Fruit fly (Drosophila melanogaster): ENCODE results near the gene wake.

The wake gene

dm6 chr3R:22625514-22626333 lies 13.9 kb upstream of the wake start (continued):
- TF ChIP-seq gcm2 (GFP tag; optimal IDR thresholded peaks at IDR 0.05) = no peak
- TF ChIP-seq Doc3 (GFP tag; IDR thresholded peaks at IDR 0.05; ENCODE audit: partially characterized antibody) = no peak
- TF ChIP-seq insv (GFP tag; optimal IDR thresholded peaks at IDR 0.05) = no peak
- peak; percentile 58 for TF ChIP-seq az2 (GFP tag; optimal IDR thresholded peaks at IDR 0.05)
- peak; percentile 77 for TF ChIP-seq gem (tag; optimal IDR thresholded peaks at IDR 0.05)
- no peak for TF ChIP-seq tll (GFP tag; optimal IDR thresholded peaks at IDR 0.05)
- TF ChIP-seq D19B (GFP tag; optimal IDR thresholded peaks at IDR 0.05) = no peak
- no peak for TF ChIP-seq CG30020 (tag; optimal IDR thresholded peaks at IDR 0.05)
- TF ChIP-seq NfI (GFP tag; optimal IDR thresholded peaks at IDR 0.05) = no peak
- TF ChIP-seq Adf1 (GFP tag; IDR thresholded peaks at IDR 0.05) = no peak
- 0 out of 2 replicates have a peak, but pooled peaks have one; percentile 10 for TF ChIP-seq sisA (GFP tag; IDR thresholded peaks at IDR 0.05)
- TF ChIP-seq CG13894 (tag; optimal IDR thresholded peaks at IDR 0.05) = no peak
- no peak for TF ChIP-seq HLHmδ (GFP tag; optimal IDR thresholded peaks at IDR 0.05)
- peak; percentile 23; the same call in 1 of the 2 replicates for TF ChIP-seq vvl (GFP tag; IDR thresholded peaks at IDR 0.05)
- TF ChIP-seq gcm (GFP tag; optimal IDR thresholded peaks at IDR 0.05) = peak; percentile 38
- TF ChIP-seq Trl (optimal IDR thresholded peaks at IDR 0.05) = no peak
- no peak for TF ChIP-seq Trl (GFP tag; optimal IDR thresholded peaks at IDR 0.05)
- TF ChIP-seq CG7928 (GFP tag; optimal IDR thresholded peaks at IDR 0.05) = no peak
- TF ChIP-seq cad (GFP tag; optimal IDR thresholded peaks at IDR 0.05) = no peak
- no peak for TF ChIP-seq Optix (GFP tag; IDR thresholded peaks at IDR 0.05)
- no peak for TF ChIP-seq CG15514 (GFP tag; optimal IDR thresholded peaks at IDR 0.05)
- no peak for TF ChIP-seq Hmx (GFP tag; optimal IDR thresholded peaks at IDR 0.05)
- no peak for TF ChIP-seq bbx (GFP tag; IDR thresholded peaks at IDR 0.05; ENCODE audit: partially characterized antibody)
- no peak for TF ChIP-seq Dfd (GFP tag; optimal IDR thresholded peaks at IDR 0.05)
- no peak for TF ChIP-seq CG8944 (GFP tag; optimal IDR thresholded peaks at IDR 0.05)
- peak; percentile 58 for TF ChIP-seq Hmr (GFP tag; optimal IDR thresholded peaks at IDR 0.05)
- no peak for TF ChIP-seq BEAF-32 (GFP tag; optimal IDR thresholded peaks at IDR 0.05)
- peak; percentile 30 for TF ChIP-seq corto (GFP tag; optimal IDR thresholded peaks at IDR 0.05)
- no peak for TF ChIP-seq ash1 (GFP tag; optimal IDR thresholded peaks at IDR 0.05)
- TF ChIP-seq zfh1 (GFP tag; IDR thresholded peaks at IDR 0.05) = 0 out of 3 replicates have a peak, but pooled peaks have one; percentile 3
- peak in 1 of 3 experiments; percentile 72 for TF ChIP-seq lola (GFP tag; optimal IDR thresholded peaks at IDR 0.05)
- TF ChIP-seq btn (GFP tag; optimal IDR thresholded peaks at IDR 0.05) = no peak
- TF ChIP-seq wek (GFP tag; optimal IDR thresholded peaks at IDR 0.05) = no peak
- no peak for TF ChIP-seq onecut (GFP tag; IDR thresholded peaks at IDR 0.05)
- no peak for TF ChIP-seq so (GFP tag; IDR thresholded peaks at IDR 0.05)
- peak; percentile 63 for TF ChIP-seq CG14710 (tag; optimal IDR thresholded peaks at IDR 0.05)
- TF ChIP-seq CG7786 (GFP tag; optimal IDR thresholded peaks at IDR 0.05) = no peak
- TF ChIP-seq CG8924 (tag; optimal IDR thresholded peaks at IDR 0.05) = peak; percentile 65
- TF ChIP-seq unc-4 (GFP tag; IDR thresholded peaks at IDR 0.05; ENCODE audit: partially characterized antibody) = no peak
- TF ChIP-seq Scr (GFP tag; IDR thresholded peaks at IDR 0.05; ENCODE audit: partially characterized antibody) = no peak
- no peak for TF ChIP-seq ranshi (GFP tag; IDR thresholded peaks at IDR 0.05)
- TF ChIP-seq CG7271 (tag; optimal IDR thresholded peaks at IDR 0.05) = no peak
- TF ChIP-seq br (optimal IDR thresholded peaks at IDR 0.05) = no peak
- no peak for TF ChIP-seq sug (tag; optimal IDR thresholded peaks at IDR 0.05)
- TF ChIP-seq ems (GFP tag; optimal IDR thresholded peaks at IDR 0.05) = no peak
- no peak for TF ChIP-seq Mrtf (GFP tag; IDR thresholded peaks at IDR 0.05)
- no peak for TF ChIP-seq stwl (tag; optimal IDR thresholded peaks at IDR 0.05)
- TF ChIP-seq D19A (tag; optimal IDR thresholded peaks at IDR 0.05) = peak; percentile 60
- peak; percentile 23 for TF ChIP-seq CG17359 (tag; optimal IDR thresholded peaks at IDR 0.05)
